Fruit fly (Drosophila melanogaster): ENCODE results near the gene BomBc3.

dm6 chr3R:22086297-22086696, 578 bp upstream of the BomBc3 start, which contains the start of gene BomT3:
- no peak for TF ChIP-seq Dll (optimal IDR thresholded peaks at IDR 0.05)
- no peak for TF ChIP-seq usp (GFP tag; optimal IDR thresholded peaks at IDR 0.05)
- TF ChIP-seq EcR (GFP tag; optimal IDR thresholded peaks at IDR 0.05), result no peak

Data from whole organism.